Fruit fly (Drosophila melanogaster): ENCODE data around the gene RhoL.

Gene RhoL

dm6 chr3R:9543495-9544180 is 41.3 kb upstream of the RhoL start (continued):
- no peak for TF ChIP-seq CG11093 (GFP tag; IDR thresholded peaks at IDR 0.05)
- TF ChIP-seq CG12219 (GFP tag; optimal IDR thresholded peaks at IDR 0.05), result no peak
- peak; percentile 35 for TF ChIP-seq CG17802 (tag; optimal IDR thresholded peaks at IDR 0.05)
- TF ChIP-seq CG13775 (GFP tag; optimal IDR thresholded peaks at IDR 0.05), result no peak
- no peak for TF ChIP-seq pb (GFP tag; optimal IDR thresholded peaks at IDR 0.05)
- TF ChIP-seq zen (tag; optimal IDR thresholded peaks at IDR 0.05), result no peak
- TF ChIP-seq Eip74EF (GFP tag; optimal IDR thresholded peaks at IDR 0.05), result peak in 1 of 2 experiments; percentile 48
- TF ChIP-seq ap (GFP tag; IDR thresholded peaks at IDR 0.05), result no peak
- no peak for TF ChIP-seq HLH54F (GFP tag; optimal IDR thresholded peaks at IDR 0.05)
- no peak for TF ChIP-seq ara (GFP tag; IDR thresholded peaks at IDR 0.05)
- no peak for TF ChIP-seq CG12744 (GFP tag; optimal IDR thresholded peaks at IDR 0.05)
- TF ChIP-seq CG9437 (GFP tag; optimal IDR thresholded peaks at IDR 0.05), result peak; percentile 99
- TF ChIP-seq pzg (GFP tag; optimal IDR thresholded peaks at IDR 0.05), result peak; percentile 13
- TF ChIP-seq CG18599 (GFP tag; optimal IDR thresholded peaks at IDR 0.05), result no peak
- no peak for TF ChIP-seq Hand (GFP tag; optimal IDR thresholded peaks at IDR 0.05)
- TF ChIP-seq Nf-YB (GFP tag; optimal IDR thresholded peaks at IDR 0.05), result no peak
- peak; percentile 40 for TF ChIP-seq CG33213 (GFP tag; optimal IDR thresholded peaks at IDR 0.05)
- TF ChIP-seq Side (GFP tag; optimal IDR thresholded peaks at IDR 0.05), result no peak
- no peak for TF ChIP-seq vfl (GFP tag; optimal IDR thresholded peaks at IDR 0.05)
- TF ChIP-seq CG16813 (GFP tag; IDR thresholded peaks at IDR 0.05; ENCODE audit: partially characterized antibody), result no peak
- no peak for TF ChIP-seq mld (GFP tag; IDR thresholded peaks at IDR 0.05; ENCODE audit: partially characterized antibody)
- no peak for TF ChIP-seq CG16779 (GFP tag; IDR thresholded peaks at IDR 0.05)
- no peak for TF ChIP-seq mam (GFP tag; optimal IDR thresholded peaks at IDR 0.05)
- TF ChIP-seq Dll (GFP tag; IDR thresholded peaks at IDR 0.05; ENCODE audit: partially characterized antibody), result no peak
- TF ChIP-seq dmrt11E (tag; optimal IDR thresholded peaks at IDR 0.05), result no peak
- TF ChIP-seq BtbVII (GFP tag; optimal IDR thresholded peaks at IDR 0.05), result no peak
- no peak for TF ChIP-seq psq (GFP tag; optimal IDR thresholded peaks at IDR 0.05)
- TF ChIP-seq Trl (optimal IDR thresholded peaks at IDR 0.05), result peak; percentile 59 to 81
- TF ChIP-seq Trl (GFP tag; optimal IDR thresholded peaks at IDR 0.05), result no peak
- no peak for TF ChIP-seq CG15269 (tag; optimal IDR thresholded peaks at IDR 0.05)
- no peak for TF ChIP-seq ato (GFP tag; IDR thresholded peaks at IDR 0.05; ENCODE audit: partially characterized antibody)
- TF ChIP-seq HHEX (GFP tag; optimal IDR thresholded peaks at IDR 0.05), result peak; percentile 11
- no peak for TF ChIP-seq CG4707 (GFP tag; optimal IDR thresholded peaks at IDR 0.05)
- peak in 1 of 2 experiments; percentile 72 for TF ChIP-seq eve (GFP tag; optimal IDR thresholded peaks at IDR 0.05)
- no peak for TF ChIP-seq CG18476 (GFP tag; optimal IDR thresholded peaks at IDR 0.05)
- no peak for TF ChIP-seq sim (GFP tag; IDR thresholded peaks at IDR 0.05)
- TF ChIP-seq CG4730 (GFP tag; IDR thresholded peaks at IDR 0.05), result no peak
- TF ChIP-seq Lhr (GFP tag; optimal IDR thresholded peaks at IDR 0.05), result peak; percentile 72
- TF ChIP-seq fru (optimal IDR thresholded peaks at IDR 0.05), result no peak
- no peak for TF ChIP-seq CG5245 (GFP tag; optimal IDR thresholded peaks at IDR 0.05)
- TF ChIP-seq Blimp-1 (GFP tag; optimal IDR thresholded peaks at IDR 0.05), result no peak
- no peak for TF ChIP-seq CG1603 (tag; optimal IDR thresholded peaks at IDR 0.05)
- no peak for TF ChIP-seq Rfx (GFP tag; IDR thresholded peaks at IDR 0.05)
- no peak for TF ChIP-seq scrt (GFP tag; optimal IDR thresholded peaks at IDR 0.05)
- TF ChIP-seq pnt (GFP tag; optimal IDR thresholded peaks at IDR 0.05), result no peak
- no peak for TF ChIP-seq phol (tag; optimal IDR thresholded peaks at IDR 0.05)
- TF ChIP-seq CG8478 (optimal IDR thresholded peaks at IDR 0.05), result no peak
- TF ChIP-seq gce (GFP tag; IDR thresholded peaks at IDR 0.05), result no peak
- TF ChIP-seq CG32767 (GFP tag; IDR thresholded peaks at IDR 0.05), result no peak
- TF ChIP-seq chif (GFP tag; optimal IDR thresholded peaks at IDR 0.05), result no peak
- peak; percentile 13 for TF ChIP-seq CG13296 (GFP tag; optimal IDR thresholded peaks at IDR 0.05)
